Worm (Caenorhabditis elegans) whole organism, mixed stage, embryonic: Measurements from ENCODE around the gene math-3.

Experiments
- M03D4.4 ChIP-seq: sonication (generic microtip); optimal IDR thresholded peaks from 2 replicates; lab custom pipeline; 2017; ENCODE audit warnings: mild to moderate bottlenecking, missing genetic modification characterization, missing compliant biosample characterization
- elt-3 ChIP-seq: fragments of 150-350 bp; optimal IDR thresholded peaks from 2 replicates; lab custom pipeline; 2014; ENCODE audit warnings: missing biosample characterization, missing genetic modification characterization
- ham-2 ChIP-seq: fragments of 200-800 bp; sonication (Bioruptor generic); optimal IDR thresholded peaks from 2 replicates; lab custom pipeline; 2018; ENCODE audit warnings: mild to moderate bottlenecking, missing genetic modification characterization, missing compliant biosample characterization
- nhr-12 ChIP-seq: fragments of 150-350 bp; optimal IDR thresholded peaks from 2 replicates; lab custom pipeline; 2014; ENCODE audit warnings: missing biosample characterization, missing genetic modification characterization
- sem-2 ChIP-seq: fragments of 200-800 bp; sonication (Bioruptor generic); optimal IDR thresholded peaks from 2 replicates; lab custom pipeline; 2018; ENCODE audit warnings: mild to moderate bottlenecking, missing genetic modification characterization, missing compliant biosample characterization
- sptf-1 ChIP-seq: sonication (generic microtip); optimal IDR thresholded peaks from 2 replicates; lab custom pipeline; 2017; ENCODE audit warnings: mild to moderate bottlenecking, missing genetic modification characterization, moderate library complexity, missing compliant biosample characterization

DNA sequence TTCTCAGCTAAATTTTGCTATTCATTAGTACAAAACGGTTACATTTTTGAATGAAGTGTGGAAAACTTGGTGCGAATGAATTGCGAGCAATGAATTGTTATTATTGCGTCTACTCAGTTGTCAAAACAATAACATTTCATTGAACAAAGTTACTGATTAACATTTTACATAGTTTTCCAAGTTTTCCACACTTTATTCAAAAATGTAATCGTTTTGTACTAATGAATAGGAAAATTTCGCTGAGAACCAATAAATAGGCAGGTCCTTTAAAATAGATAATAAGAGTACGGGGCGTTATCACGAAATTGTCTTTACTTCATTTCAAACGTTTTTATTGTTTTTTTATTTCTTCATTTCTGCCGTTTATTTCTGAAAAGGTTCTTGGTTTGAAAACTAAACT lies 10.6 kb downstream of the math-3 start, which contains the start of gene math-4:
- no peak for TF ChIP-seq sem-2 (GFP tag; lab: Kevin White, UChicago)
- no peak for TF ChIP-seq nhr-12 (tag; lab: Kevin White, UChicago)
- TF ChIP-seq sptf-1 (tag; lab: Kevin White, UChicago), result no peak
- TF ChIP-seq M03D4.4 (tag; lab: Kevin White, UChicago), result no peak
- no peak for TF ChIP-seq ham-2
- no peak for TF ChIP-seq elt-3 (tag; lab: Kevin White, UChicago)
